Worm (Caenorhabditis elegans): ENCODE data around the gene str-226.
A peak's percentile ranks its signal among the peaks of the same experiment; 100 is the strongest.

Gene str-226

DNA sequence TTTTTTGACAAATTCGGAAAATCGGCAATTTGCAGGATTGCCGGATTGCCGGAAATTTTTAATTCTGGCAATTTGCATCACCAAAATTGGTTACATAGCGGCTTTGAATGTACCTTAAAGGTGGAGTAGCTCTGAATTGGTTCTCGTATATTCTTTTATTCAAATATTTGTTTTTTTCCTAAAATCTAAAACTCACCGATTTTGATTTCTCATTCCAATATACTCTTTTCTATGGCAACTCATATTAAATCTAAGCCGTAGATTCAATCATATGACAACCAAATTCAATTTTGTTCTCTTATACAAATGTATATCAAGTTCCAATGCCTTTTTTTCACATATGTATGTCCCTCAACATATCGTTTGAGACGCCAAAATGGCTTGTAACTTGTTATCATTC lies 37.1 kb downstream of the str-226 start, which contains the start of gene sri-21:
TSS of gene sri-21 (plus strand) at position 301 of the 400 bp plus-strand sequence.
- TF ChIP-seq nhr-67 (tag; optimal IDR thresholded peaks at IDR 0.05) (no peak), unc-39 (tag; optimal IDR thresholded peaks at IDR 0.05) (no peak), mdl-1 (tag; optimal IDR thresholded peaks at IDR 0.05) (no peak), unc-62 (GFP tag; optimal IDR thresholded peaks at IDR 0.05) (no peak), elt-1 (tag; optimal IDR thresholded peaks at IDR 0.05) (no peak), nhr-77 (tag; optimal IDR thresholded peaks at IDR 0.05) (no peak), fos-1 (tag; optimal IDR thresholded peaks at IDR 0.05) (no peak), sea-2 (GFP tag; optimal IDR thresholded peaks at IDR 0.05) (no peak), nfya-1 (tag; optimal IDR thresholded peaks at IDR 0.05; ENCODE audit: insufficient read depth) (no peak), fkh-2 (tag; optimal IDR thresholded peaks at IDR 0.05) (no peak), zag-1 (tag; optimal IDR thresholded peaks at IDR 0.05) (no peak), nhr-12 (tag; optimal IDR thresholded peaks at IDR 0.05) (no peak)

DNA sequence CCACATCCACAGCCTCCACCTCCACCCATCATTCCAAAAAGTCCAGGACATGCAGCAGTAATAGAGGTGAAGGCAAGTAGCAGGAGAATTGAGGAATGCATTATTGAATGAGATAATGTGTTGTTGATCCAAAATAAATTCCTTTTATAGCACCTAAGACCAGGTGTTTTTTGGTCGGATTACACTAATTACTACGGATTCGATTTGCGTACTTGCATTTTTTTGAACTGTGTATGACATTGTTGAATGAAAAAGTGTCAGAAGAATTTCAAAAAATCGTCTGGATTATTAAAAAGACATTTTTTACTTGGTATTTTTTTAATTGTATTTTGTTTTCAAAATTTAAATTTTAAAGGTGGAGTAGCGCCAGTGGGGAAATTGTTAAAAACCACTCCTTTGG lies 39.3 kb downstream of the str-226 start, which contains the start of gene grl-28:
TSS of gene grl-28 (minus strand) at position 101 of the 400 bp plus-strand sequence.
- no peak for TF ChIP-seq nhr-25 (tag; optimal IDR thresholded peaks at IDR 0.05)
- no peak for TF ChIP-seq ztf-4 (tag; optimal IDR thresholded peaks at IDR 0.05)
- TF ChIP-seq elt-3 (tag; optimal IDR thresholded peaks at IDR 0.05): no peak
- no peak for TF ChIP-seq R02D3.7 (tag; optimal IDR thresholded peaks at IDR 0.05)
- TF ChIP-seq nfya-1 (tag; optimal IDR thresholded peaks at IDR 0.05; ENCODE audit: insufficient read depth): no peak
- no peak for TF ChIP-seq pha-4 (tag; optimal IDR thresholded peaks at IDR 0.05)
- TF ChIP-seq egl-27 (tag; optimal IDR thresholded peaks at IDR 0.05): no peak
- no peak for TF ChIP-seq zag-1 (tag; optimal IDR thresholded peaks at IDR 0.05)
- TF ChIP-seq fkh-10 (GFP tag; optimal IDR thresholded peaks at IDR 0.05): no peak
- no peak for TF ChIP-seq lsy-12 (tag; optimal IDR thresholded peaks at IDR 0.05)
- TF ChIP-seq jun-1 (tag; optimal IDR thresholded peaks at IDR 0.05): no peak
- TF ChIP-seq nhr-12 (tag; optimal IDR thresholded peaks at IDR 0.05): no peak
- no peak for TF ChIP-seq nhr-43 (tag; optimal IDR thresholded peaks at IDR 0.05; ENCODE audit: poor library complexity, severe bottlenecking)
- no peak for TF ChIP-seq unc-62 (GFP tag; optimal IDR thresholded peaks at IDR 0.05)
- no peak for TF ChIP-seq egl-5 (tag; optimal IDR thresholded peaks at IDR 0.05)
- no peak for TF ChIP-seq elt-1 (tag; optimal IDR thresholded peaks at IDR 0.05)
- no peak for TF ChIP-seq hmg-11 (tag; optimal IDR thresholded peaks at IDR 0.05)

DNA sequence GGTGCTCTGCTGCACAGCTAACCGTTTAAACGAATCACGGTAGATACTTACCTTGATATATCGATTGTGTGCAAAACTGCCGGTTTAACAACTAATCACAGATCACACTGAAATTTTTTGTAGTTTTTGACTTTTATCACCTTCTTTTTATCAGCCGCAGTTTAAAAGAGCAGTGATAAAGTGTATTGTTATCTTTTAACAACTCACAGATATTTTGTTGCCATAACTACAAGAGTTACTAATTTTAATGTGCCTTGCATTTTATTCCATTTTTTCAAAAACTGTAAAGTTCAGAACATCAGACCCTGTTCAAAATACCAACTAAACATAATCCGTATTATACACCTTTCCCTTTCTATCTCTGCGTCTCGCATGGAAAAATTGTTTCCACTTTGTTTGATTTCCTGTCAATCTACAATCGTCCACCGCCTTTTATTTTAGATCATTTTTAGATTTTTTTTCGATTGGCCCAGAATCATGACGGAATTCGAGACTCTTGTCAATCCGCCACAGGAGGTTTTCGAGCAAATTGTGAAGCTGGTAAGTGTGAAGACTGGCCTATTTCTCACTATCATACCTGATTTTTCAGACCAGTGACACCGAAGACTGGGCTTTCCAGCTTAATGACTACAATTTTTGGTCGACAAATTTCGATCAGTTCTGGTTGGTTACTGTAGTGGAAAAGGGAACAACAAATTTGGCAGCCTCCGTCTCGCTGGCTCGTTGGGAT lies 40.4 kb downstream of the str-226 start, which contains the start of gene T24A6.20:
TSS of gene T24A6.20 (plus strand) at position 395 of the 730 bp plus-strand sequence.
- TF ChIP-seq elt-3 (tag; optimal IDR thresholded peaks at IDR 0.05) (no peak), tbx-2 (tag; optimal IDR thresholded peaks at IDR 0.05) (no peak), pqm-1 (tag; optimal IDR thresholded peaks at IDR 0.05) (peak; percentile 17), nhr-43 (tag; optimal IDR thresholded peaks at IDR 0.05; ENCODE audit: poor library complexity, severe bottlenecking) (no peak), fkh-2 (tag; optimal IDR thresholded peaks at IDR 0.05) (no peak), elt-2 (tag; optimal IDR thresholded peaks at IDR 0.05) (peak; percentile 78), ceh-16 (tag; optimal IDR thresholded peaks at IDR 0.05) (no peak), lin-39 (tag; optimal IDR thresholded peaks at IDR 0.05) (no peak)

DNA sequence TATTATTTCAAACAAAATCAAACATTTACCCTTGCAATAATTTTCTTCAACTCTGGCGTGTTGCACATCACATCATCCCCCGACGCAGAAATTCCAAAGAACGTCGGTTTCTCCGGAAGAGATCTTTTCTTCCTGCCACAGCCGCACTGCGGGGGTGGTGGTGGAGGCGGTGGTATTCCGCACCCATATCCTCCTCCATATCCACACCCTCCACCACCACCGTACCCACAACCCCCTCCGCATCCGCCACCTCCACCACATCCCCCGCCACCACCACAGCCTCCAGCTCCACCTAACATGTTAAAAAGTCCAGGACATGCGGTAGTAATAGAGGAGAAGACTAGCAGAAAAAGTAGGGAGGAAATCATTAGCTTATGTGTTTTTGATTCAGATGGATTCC lies 42.4 kb downstream of the str-226 start, which contains the start of gene grl-29:
TSS of gene grl-29 (minus strand) at position 368 of the 400 bp plus-strand sequence.
- TF ChIP-seq skn-1 (tag; optimal IDR thresholded peaks at IDR 0.05) (no peak), egl-27 (tag; optimal IDR thresholded peaks at IDR 0.05) (no peak), nhr-12 (tag; optimal IDR thresholded peaks at IDR 0.05) (no peak)

DNA sequence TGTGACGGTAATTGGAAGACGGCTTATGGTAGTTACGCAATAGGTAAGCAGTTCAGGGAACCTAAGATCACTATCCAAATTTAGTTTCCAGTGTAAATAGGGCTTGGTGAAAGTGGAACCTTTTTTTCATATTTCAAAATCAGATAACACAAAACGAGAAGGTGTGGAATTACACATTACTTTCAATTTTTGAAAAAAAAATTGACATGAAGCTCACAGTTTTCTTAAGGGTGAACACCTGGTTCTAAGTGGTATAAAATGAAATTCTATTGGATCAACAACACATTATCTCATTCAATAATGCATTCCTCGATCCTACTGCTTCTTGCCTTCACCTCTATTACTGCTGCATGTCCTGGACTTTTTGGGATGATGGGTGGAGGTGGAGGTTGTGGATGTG lies 43.5 kb downstream of the str-226 start, which contains the start of gene grl-30:
TSS of gene grl-30 (plus strand) at position 301 of the 400 bp plus-strand sequence.
- TF ChIP-seq eor-1 (tag; optimal IDR thresholded peaks at IDR 0.05) (no peak), nhr-237 (tag; optimal IDR thresholded peaks at IDR 0.05) (no peak), unc-39 (tag; optimal IDR thresholded peaks at IDR 0.05) (no peak), nhr-23 (tag; optimal IDR thresholded peaks at IDR 0.05) (no peak), unc-62 (GFP tag; optimal IDR thresholded peaks at IDR 0.05) (no peak), hmg-11 (tag; optimal IDR thresholded peaks at IDR 0.05) (no peak), nhr-77 (tag; optimal IDR thresholded peaks at IDR 0.05) (no peak), elt-1 (tag; optimal IDR thresholded peaks at IDR 0.05) (no peak), mdl-1 (tag; optimal IDR thresholded peaks at IDR 0.05) (no peak), fkh-10 (GFP tag; optimal IDR thresholded peaks at IDR 0.05) (no peak)

Data from whole organism, L3 larva.